Worm (Caenorhabditis elegans): ENCODE data around the gene slc-28.2.

Gene slc-28.2

ce11 chrV:3468436-3468835 is 8.4 kb downstream of the slc-28.2 start, which contains the start of gene gst-33:
Gene gst-33, minus strand, starts transcription at chrV:3468562.
- TF ChIP-seq ref-1 (GFP tag; conservative IDR thresholded peaks at IDR 0.05) (no peak), flt-1 (GFP tag; IDR thresholded peaks at IDR 0.05) (no peak), cog-1 (tag; optimal IDR thresholded peaks at IDR 0.05) (no peak), tab-1 (GFP tag; IDR thresholded peaks at IDR 0.05) (no peak), ztf-29 (GFP tag; IDR thresholded peaks at IDR 0.05) (no peak), T22C8.4 (GFP tag; IDR thresholded peaks at IDR 0.05) (no peak)

DNA sequence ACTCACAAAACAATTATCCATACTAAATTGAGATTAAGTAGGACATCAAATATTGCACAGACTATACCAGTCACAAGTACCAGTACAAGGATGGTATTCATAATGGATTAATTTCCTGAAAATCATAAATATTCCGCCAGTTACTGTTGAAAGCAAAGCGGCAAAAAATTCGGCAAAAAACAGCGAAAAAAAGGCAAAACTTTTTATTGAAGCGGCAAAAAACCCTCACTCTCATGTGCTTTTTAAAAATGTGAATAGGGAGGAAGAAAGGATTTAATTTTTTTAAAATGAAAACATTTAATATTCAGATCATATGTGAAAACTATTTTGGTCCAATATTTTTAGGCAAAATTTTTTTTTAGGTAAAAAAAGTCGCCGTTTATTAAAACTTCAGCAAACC is 10.8 kb downstream of the slc-28.2 start, which contains the start of gene srbc-29:
Gene srbc-29, minus strand, starts transcription at position 101 of the 400 bp plus-strand sequence.
- TF ChIP-seq flt-1 (GFP tag; IDR thresholded peaks at IDR 0.05) (no peak), med-1 (GFP tag; optimal IDR thresholded peaks at IDR 0.05; ENCODE audit: insufficient read depth) (no peak), klf-2 (GFP tag; conservative IDR thresholded peaks at IDR 0.05) (no peak), ref-1 (GFP tag; conservative IDR thresholded peaks at IDR 0.05) (no peak), ztf-23 (GFP tag; IDR thresholded peaks at IDR 0.05) (no peak), T22C8.4 (GFP tag; IDR thresholded peaks at IDR 0.05) (no peak), cog-1 (tag; optimal IDR thresholded peaks at IDR 0.05) (no peak), ztf-29 (GFP tag; IDR thresholded peaks at IDR 0.05) (no peak), tab-1 (GFP tag; IDR thresholded peaks at IDR 0.05) (no peak)

ce11 chrV:3475021-3475420 is 15.0 kb downstream of the slc-28.2 start, which contains the start of gene oac-2:
Gene oac-2, minus strand, starts transcription at chrV:3475121.
- TF ChIP-seq ztf-29 (GFP tag; IDR thresholded peaks at IDR 0.05), result no peak
- TF ChIP-seq tab-1 (GFP tag; IDR thresholded peaks at IDR 0.05), result no peak
- no peak for TF ChIP-seq cog-1 (tag; optimal IDR thresholded peaks at IDR 0.05)
- no peak for TF ChIP-seq klf-2 (GFP tag; conservative IDR thresholded peaks at IDR 0.05)
- no peak for TF ChIP-seq T22C8.4 (GFP tag; IDR thresholded peaks at IDR 0.05)
- no peak for TF ChIP-seq ref-1 (GFP tag; conservative IDR thresholded peaks at IDR 0.05)
- no peak for TF ChIP-seq med-1 (GFP tag; optimal IDR thresholded peaks at IDR 0.05; ENCODE audit: insufficient read depth)
- no peak for TF ChIP-seq flt-1 (GFP tag; IDR thresholded peaks at IDR 0.05)
- TF ChIP-seq ztf-23 (GFP tag; IDR thresholded peaks at IDR 0.05), result no peak

ce11 chrV:3476228-3476627 is 16.2 kb downstream of the slc-28.2 start:
- TF ChIP-seq ztf-29 (GFP tag; IDR thresholded peaks at IDR 0.05), result no peak
- no peak for TF ChIP-seq tab-1 (GFP tag; IDR thresholded peaks at IDR 0.05)
- no peak for TF ChIP-seq T22C8.4 (GFP tag; IDR thresholded peaks at IDR 0.05)
- no peak for TF ChIP-seq cog-1 (tag; optimal IDR thresholded peaks at IDR 0.05)
- no peak for TF ChIP-seq med-1 (GFP tag; optimal IDR thresholded peaks at IDR 0.05; ENCODE audit: insufficient read depth)

DNA sequence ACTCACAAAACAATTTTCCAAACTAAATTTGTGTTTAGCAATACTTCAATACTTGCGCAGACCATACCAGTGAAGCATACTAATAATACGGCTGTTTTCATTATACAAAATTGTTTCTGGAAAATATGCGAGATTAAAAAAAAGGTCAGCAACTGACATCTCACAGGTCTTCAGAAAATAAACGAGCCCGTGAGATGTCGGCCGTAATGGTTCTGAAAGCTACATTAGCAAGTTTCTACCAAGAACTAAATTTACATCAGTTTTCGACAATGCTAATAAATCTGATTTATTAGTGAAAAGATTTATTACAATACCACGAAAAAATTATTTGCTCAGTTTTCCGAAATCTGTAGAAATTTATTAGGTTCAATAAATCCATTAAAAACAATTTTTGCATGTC is 17.5 kb downstream of the slc-28.2 start, which contains the start of gene srbc-31:
Gene srbc-31, minus strand, starts transcription at position 101 of the 400 bp plus-strand sequence.
- TF ChIP-seq ztf-29 (GFP tag; IDR thresholded peaks at IDR 0.05), result no peak
- no peak for TF ChIP-seq med-1 (GFP tag; optimal IDR thresholded peaks at IDR 0.05; ENCODE audit: insufficient read depth)
- TF ChIP-seq cog-1 (tag; optimal IDR thresholded peaks at IDR 0.05), result no peak
- TF ChIP-seq ref-1 (GFP tag; conservative IDR thresholded peaks at IDR 0.05), result no peak
- no peak for TF ChIP-seq klf-2 (GFP tag; conservative IDR thresholded peaks at IDR 0.05)
- TF ChIP-seq flt-1 (GFP tag; IDR thresholded peaks at IDR 0.05), result no peak
- no peak for TF ChIP-seq tab-1 (GFP tag; IDR thresholded peaks at IDR 0.05)
- no peak for TF ChIP-seq T22C8.4 (GFP tag; IDR thresholded peaks at IDR 0.05)

- no peak for TF ChIP-seq ref-1 (GFP tag; conservative IDR thresholded peaks at IDR 0.05)
- no peak for TF ChIP-seq klf-2 (GFP tag; conservative IDR thresholded peaks at IDR 0.05)
- TF ChIP-seq cog-1 (tag; optimal IDR thresholded peaks at IDR 0.05), result no peak
- no peak for TF ChIP-seq med-1 (GFP tag; optimal IDR thresholded peaks at IDR 0.05; ENCODE audit: insufficient read depth)
- TF ChIP-seq ztf-29 (GFP tag; IDR thresholded peaks at IDR 0.05), result no peak
- TF ChIP-seq tab-1 (GFP tag; IDR thresholded peaks at IDR 0.05), result no peak
- TF ChIP-seq T22C8.4 (GFP tag; IDR thresholded peaks at IDR 0.05), result no peak
- TF ChIP-seq ztf-23 (GFP tag; IDR thresholded peaks at IDR 0.05), result no peak
- TF ChIP-seq flt-1 (GFP tag; IDR thresholded peaks at IDR 0.05), result no peak
Observed at ce11 chrV:3480346-3480745, 20.3 kb downstream of the slc-28.2 start, which contains the start of gene srbc-30. Gene srbc-30, minus strand, starts transcription at chrV:3480446.

- TF ChIP-seq flt-1 (GFP tag; IDR thresholded peaks at IDR 0.05), result no peak
- TF ChIP-seq cog-1 (tag; optimal IDR thresholded peaks at IDR 0.05), result no peak
- TF ChIP-seq ztf-23 (GFP tag; IDR thresholded peaks at IDR 0.05), result no peak
- no peak for TF ChIP-seq ztf-29 (GFP tag; IDR thresholded peaks at IDR 0.05)
- no peak for TF ChIP-seq ref-1 (GFP tag; conservative IDR thresholded peaks at IDR 0.05)
- TF ChIP-seq med-1 (GFP tag; optimal IDR thresholded peaks at IDR 0.05; ENCODE audit: insufficient read depth), result no peak
- TF ChIP-seq T22C8.4 (GFP tag; IDR thresholded peaks at IDR 0.05), result no peak
- TF ChIP-seq klf-2 (GFP tag; conservative IDR thresholded peaks at IDR 0.05), result no peak
- TF ChIP-seq tab-1 (GFP tag; IDR thresholded peaks at IDR 0.05), result no peak
Observed at ce11 chrV:3482550-3483002, 22.6 kb downstream of the slc-28.2 start, which contains the start of gene lys-7. Gene lys-7, minus strand, starts transcription at chrV:3482600.

DNA sequence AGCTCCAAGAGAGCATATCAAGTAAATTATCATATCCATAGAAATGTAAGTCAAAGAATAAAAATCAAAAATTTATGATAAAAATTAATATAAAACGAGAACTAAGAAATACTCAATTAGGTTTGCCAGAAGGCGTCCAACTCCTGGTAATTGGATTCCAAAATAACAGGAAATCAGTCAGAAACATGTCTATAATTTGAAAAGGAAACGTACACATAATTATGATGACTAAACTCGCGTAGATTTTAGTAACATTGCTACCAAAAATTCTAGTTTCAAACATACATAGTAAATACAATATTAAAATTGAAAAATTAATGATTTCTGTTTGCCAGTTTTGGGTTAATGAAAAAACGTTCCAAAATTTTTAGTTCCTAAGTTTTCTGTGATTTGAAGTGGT is 24.7 kb downstream of the slc-28.2 start, which contains the start of gene srbc-33:
Gene srbc-33, minus strand, starts transcription at position 101 of the 400 bp plus-strand sequence.
- TF ChIP-seq T22C8.4 (GFP tag; IDR thresholded peaks at IDR 0.05) (no peak), ztf-23 (GFP tag; IDR thresholded peaks at IDR 0.05) (no peak), tab-1 (GFP tag; IDR thresholded peaks at IDR 0.05) (no peak), cog-1 (tag; optimal IDR thresholded peaks at IDR 0.05) (no peak), med-1 (GFP tag; optimal IDR thresholded peaks at IDR 0.05; ENCODE audit: insufficient read depth) (no peak)

- no peak for TF ChIP-seq tab-1 (GFP tag; IDR thresholded peaks at IDR 0.05)
- TF ChIP-seq flt-1 (GFP tag; IDR thresholded peaks at IDR 0.05), result no peak
- TF ChIP-seq cog-1 (tag; optimal IDR thresholded peaks at IDR 0.05), result no peak
- no peak for TF ChIP-seq ztf-29 (GFP tag; IDR thresholded peaks at IDR 0.05)
- no peak for TF ChIP-seq T22C8.4 (GFP tag; IDR thresholded peaks at IDR 0.05)
- TF ChIP-seq klf-2 (GFP tag; conservative IDR thresholded peaks at IDR 0.05), result no peak
- no peak for TF ChIP-seq med-1 (GFP tag; optimal IDR thresholded peaks at IDR 0.05; ENCODE audit: insufficient read depth)
- no peak for TF ChIP-seq ztf-23 (GFP tag; IDR thresholded peaks at IDR 0.05)
- TF ChIP-seq ref-1 (GFP tag; conservative IDR thresholded peaks at IDR 0.05), result no peak
Observed at ce11 chrV:3486857-3487256, 26.8 kb downstream of the slc-28.2 start, which contains the start of gene srbc-32. Gene srbc-32, minus strand, starts transcription at chrV:3486957.

DNA sequence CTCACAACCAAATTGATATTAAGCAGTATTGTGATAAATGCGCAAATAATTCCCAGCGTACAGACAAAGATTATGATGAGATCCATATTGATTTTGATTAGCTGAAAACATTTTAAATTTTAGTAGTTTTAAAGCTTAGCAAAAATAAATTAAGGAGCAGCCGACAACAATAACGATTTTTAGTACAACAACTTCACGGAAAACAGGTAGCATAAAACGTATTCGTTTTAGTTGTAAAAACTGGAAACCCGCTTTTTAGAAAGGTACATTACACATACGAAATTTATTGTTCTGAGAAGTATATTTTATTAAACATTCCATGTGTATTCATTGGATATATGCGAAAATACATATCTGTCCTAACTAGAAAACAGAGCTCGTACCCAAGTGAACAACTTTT is 30.4 kb downstream of the slc-28.2 start, which contains the start of gene srbc-36:
Gene srbc-36, minus strand, starts transcription at position 101 of the 400 bp plus-strand sequence.
- TF ChIP-seq cog-1 (tag; optimal IDR thresholded peaks at IDR 0.05) (no peak), ref-1 (GFP tag; conservative IDR thresholded peaks at IDR 0.05) (no peak), tab-1 (GFP tag; IDR thresholded peaks at IDR 0.05) (no peak), ztf-29 (GFP tag; IDR thresholded peaks at IDR 0.05) (no peak), med-1 (GFP tag; optimal IDR thresholded peaks at IDR 0.05; ENCODE audit: insufficient read depth) (no peak), klf-2 (GFP tag; conservative IDR thresholded peaks at IDR 0.05) (no peak), flt-1 (GFP tag; IDR thresholded peaks at IDR 0.05) (no peak), T22C8.4 (GFP tag; IDR thresholded peaks at IDR 0.05) (no peak), ztf-23 (GFP tag; IDR thresholded peaks at IDR 0.05) (no peak)
